Worm (Caenorhabditis elegans) whole organism, L1 larva: ENCODE measurements around the gene T20B3.1.

ENCODE experiments used
- dsc-1 ChIP-seq: sonication (generic microtip); optimal IDR thresholded peaks from 2 replicates; lab custom pipeline; 2016; ENCODE audit warnings: mild to moderate bottlenecking, missing genetic modification characterization, missing compliant biosample characterization
- elt-3 ChIP-seq, 6 experiments: fragments of 150-350 bp in 1 of 6; sonication (generic microtip); optimal IDR thresholded peaks; 2 replicates each; lab custom pipeline; 2017 to 2018; ENCODE audit warnings: missing biosample characterization in 6 of 6, missing genetic modification characterization in 6 of 6, inconsistent platforms in 1 of 6
- nhr-11 ChIP-seq: fragments of 150-350 bp; optimal IDR thresholded peaks from 2 replicates; lab custom pipeline; 2014; ENCODE audit warnings: missing biosample characterization, missing genetic modification characterization

DNA sequence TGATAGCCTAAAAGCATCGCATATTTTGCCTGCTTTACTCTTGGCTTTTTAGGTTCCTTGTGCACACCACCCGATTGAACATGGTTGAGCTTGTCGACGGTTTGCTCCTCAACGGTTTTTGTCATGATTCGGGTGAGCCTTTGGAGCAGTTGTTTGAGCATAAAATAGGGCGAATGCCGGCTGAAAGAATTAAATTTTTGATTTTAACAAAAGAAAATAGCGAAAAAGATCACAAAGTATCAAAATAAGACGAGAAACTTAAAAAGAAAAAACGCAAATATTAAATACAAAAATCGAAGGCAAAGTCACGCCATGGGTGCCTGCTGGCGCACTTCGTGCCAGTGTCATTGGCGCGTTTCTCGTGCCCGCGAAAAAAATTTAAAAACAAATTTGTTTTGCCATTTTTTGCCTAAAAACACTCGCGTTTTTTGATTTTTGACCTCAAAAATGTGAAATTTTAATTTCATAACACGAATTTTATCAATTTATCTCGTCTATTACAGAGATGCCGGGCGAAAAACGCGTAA, 20.5 kb upstream of the T20B3.1 start, which contains the start of the genes ctps-1 and pus-1:
- TF ChIP-seq nhr-11 (no peak), dsc-1 (tag; lab: Kevin White, UChicago) (peak; percentile 72), elt-3 (tag; optimal IDR thresholded peaks at IDR 0.05; lab: Kevin White, UChicago) (peak in 1 of 6 experiments; percentile 79)
